Worm (Caenorhabditis elegans) whole organism, young adult: ENCODE data around the gene C09H5.7.

Source experiments
- B0035.1 ChIP-seq: sonication (generic microtip); optimal IDR thresholded peaks from 2 replicates; lab custom pipeline; 2016; ENCODE audit warnings: missing genetic modification characterization, mild to moderate bottlenecking, missing compliant biosample characterization, missing genotype, missing genetic modification reagents
- B0336.3 ChIP-seq: fragments of 200-800 bp; sonication (Bioruptor generic); IDR thresholded peaks from 2 replicates; pipeline ENCODE4 v1.3.6; 2022; ENCODE audit warnings: missing genetic modification characterization, missing compliant biosample characterization
- C17E4.6 ChIP-seq: fragments of 200-800 bp; sonication (Bioruptor generic); IDR thresholded peaks from 2 replicates; pipeline ENCODE4 v1.3.6; 2022; ENCODE audit warnings: missing genetic modification reagents, missing genetic modification characterization, missing compliant biosample characterization
- F22D6.2 ChIP-seq: sonication (generic microtip); optimal IDR thresholded peaks from 2 replicates; lab custom pipeline; 2016; ENCODE audit warnings: mild to moderate bottlenecking, missing genetic modification characterization, missing compliant biosample characterization
- dpl-1 ChIP-seq: fragments of 150-350 bp; optimal IDR thresholded peaks from 2 replicates; lab custom pipeline; 2014; ENCODE audit warnings: missing biosample characterization, missing genetic modification reagents, missing genetic modification characterization
- ekl-4 ChIP-seq: fragments of 200-800 bp; sonication (Bioruptor generic); IDR thresholded peaks from 2 replicates; pipeline ENCODE4 v1.3.6; 2022; ENCODE audit warnings: missing genetic modification reagents, missing genetic modification characterization, missing compliant biosample characterization
- ets-4 ChIP-seq: fragments of 200-800 bp; sonication (Bioruptor generic); optimal IDR thresholded peaks from 2 replicates; lab custom pipeline; 2018; ENCODE audit warnings: mild to moderate bottlenecking, missing genetic modification characterization, missing compliant biosample characterization
- mel-28 ChIP-seq: sonication (generic microtip); optimal IDR thresholded peaks from 2 replicates; lab custom pipeline; 2016; ENCODE audit warnings: borderline replicate concordance, mild to moderate bottlenecking, missing genetic modification characterization, missing compliant biosample characterization
- nhr-120 ChIP-seq: fragments of 200-800 bp; sonication (Bioruptor generic); IDR thresholded peaks from 2 replicates; pipeline ENCODE4 v1.3.6; 2022; ENCODE audit warnings: missing genetic modification characterization, missing compliant biosample characterization
- repo-1 ChIP-seq: sonication (generic microtip); optimal IDR thresholded peaks from 2 replicates; lab custom pipeline; 2017; ENCODE audit warnings: mild to moderate bottlenecking, missing genetic modification characterization, missing compliant biosample characterization
- snpc-3.4 ChIP-seq: sonication (generic microtip); optimal IDR thresholded peaks from 2 replicates; lab custom pipeline; 2017; ENCODE audit warnings: missing genetic modification characterization, mild to moderate bottlenecking, missing compliant biosample characterization, antibody characterized with exemption, moderate library complexity, missing genotype, missing genetic modification reagents
- snpc-4 ChIP-seq, 5 experiments: fragments of 150-350 bp in 1 of 5; sonication (generic microtip) in 4 of 5; optimal IDR thresholded peaks; 2 replicates each; lab custom pipeline; 2014 to 2018; ENCODE audit warnings: missing genetic modification characterization in 5 of 5, missing biosample characterization in 3 of 5, antibody characterized with exemption in 2 of 5, mild to moderate bottlenecking in 2 of 5, missing compliant biosample characterization in 2 of 5, missing genotype in 2 of 5, moderate library complexity in 2 of 5, missing genetic modification reagents in 1 of 5

ce11 chrV:8117964-8118363 lies 32.9 kb upstream of the C09H5.7 start, which contains the start of gene D1014.7:
- no peak for TF ChIP-seq F22D6.2 (tag; lab: Kevin White, UChicago)
- TF ChIP-seq dpl-1 (GFP tag; lab: Kevin White, UChicago) = no peak
- no peak for TF ChIP-seq snpc-3.4 (tag; lab: Kevin White, UChicago)
- TF ChIP-seq ets-4 = no peak
- TF ChIP-seq B0035.1 = no peak
- TF ChIP-seq nhr-120 = no peak
- no peak for TF ChIP-seq repo-1 (tag; lab: Kevin White, UChicago)
- TF ChIP-seq B0336.3 (GFP tag; lab: Robert Waterston, UW) = no peak
- no peak for TF ChIP-seq C17E4.6 (GFP tag; lab: Robert Waterston, UW)
- TF ChIP-seq mel-28 = no peak
- no peak for TF ChIP-seq ekl-4 (GFP tag; lab: Robert Waterston, UW)
- TF ChIP-seq snpc-4 (GFP tag; optimal IDR thresholded peaks at IDR 0.05; lab: Kevin White, UChicago) = no peak
- TF ChIP-seq snpc-4 (tag; optimal IDR thresholded peaks at IDR 0.05; lab: Kevin White, UChicago) = no peak
